Worm (Caenorhabditis elegans) whole organism, L1 larva: Measurements from ENCODE around the gene F37C12.18.

Experiments
- C04F5.9 ChIP-seq: sonication (generic microtip); optimal IDR thresholded peaks from 2 replicates; lab custom pipeline; 2016; ENCODE audit warnings: missing genetic modification characterization, missing compliant biosample characterization
- F16B12.6 ChIP-seq: fragments of 150-350 bp; optimal IDR thresholded peaks from 2 replicates; lab custom pipeline; 2014; ENCODE audit warnings: missing biosample characterization, missing genetic modification characterization
- blmp-1 ChIP-seq: fragments of 150-350 bp; optimal IDR thresholded peaks from 2 replicates; lab custom pipeline; 2014; ENCODE audit warnings: missing biosample characterization, missing genetic modification characterization
- ceh-82 ChIP-seq, 3 experiments: fragments of 150-350 bp in 1 of 3; sonication (generic microtip) in 2 of 3; optimal IDR thresholded peaks; 2 replicates each; lab custom pipeline; 2014 to 2017; ENCODE audit warnings: missing biosample characterization in 3 of 3, missing genetic modification characterization in 3 of 3
- ces-1 ChIP-seq: fragments of 150-350 bp; optimal IDR thresholded peaks from 2 replicates; lab custom pipeline; 2014; ENCODE audit warnings: missing biosample characterization, missing genetic modification reagents, missing genetic modification characterization
- dpl-1 ChIP-seq, 3 experiments: fragments of 150-350 bp in 2 of 3; sonication (generic microtip) in 1 of 3; optimal IDR thresholded peaks; 2 replicates each; lab custom pipeline; 2014 to 2017; ENCODE audit warnings: missing biosample characterization in 3 of 3, missing genetic modification characterization in 3 of 3, missing genetic modification reagents in 3 of 3
- efl-1 ChIP-seq, 4 experiments: fragments of 150-350 bp; optimal IDR thresholded peaks in 3 of 4; peaks in 1 of 4; 1 replicate in 1 of 4; 2 replicates in 3 of 4; lab custom pipeline; 2014; ENCODE audit warnings: missing biosample characterization in 2 of 4, missing genetic modification characterization in 2 of 4, missing genetic modification reagents in 2 of 4
- efl-3 ChIP-seq: fragments of 200-800 bp; sonication (Bioruptor generic); optimal IDR thresholded peaks from 2 replicates; lab custom pipeline; 2018; ENCODE audit warnings: mild to moderate bottlenecking, missing genetic modification characterization, missing compliant biosample characterization
- egl-27 ChIP-seq, 2 experiments: fragments of 150-350 bp in 1 of 2; sonication (generic microtip); optimal IDR thresholded peaks; 3 replicates each; lab custom pipeline; 2017 to 2018; ENCODE audit warnings: missing biosample characterization in 2 of 2, missing genetic modification characterization in 2 of 2, missing genetic modification reagents in 2 of 2
- elt-2 ChIP-seq: sonication (generic microtip); optimal IDR thresholded peaks from 2 replicates; lab custom pipeline; 2016; ENCODE audit warnings: missing genetic modification characterization, mild to moderate bottlenecking, inconsistent platforms, missing compliant biosample characterization, missing genetic modification reagents
- elt-3 ChIP-seq, 6 experiments: fragments of 150-350 bp in 1 of 6; sonication (generic microtip); optimal IDR thresholded peaks; 2 replicates each; lab custom pipeline; 2017 to 2018; ENCODE audit warnings: missing biosample characterization in 6 of 6, missing genetic modification characterization in 6 of 6, inconsistent platforms in 1 of 6
- fkh-4 ChIP-seq: sonication (generic microtip); optimal IDR thresholded peaks from 2 replicates; lab custom pipeline; 2016; ENCODE audit warnings: missing compliant biosample characterization, missing genetic modification characterization, borderline replicate concordance
- fkh-8 ChIP-seq: sonication (generic microtip); optimal IDR thresholded peaks from 2 replicates; lab custom pipeline; 2016; ENCODE audit warnings: mild to moderate bottlenecking, missing genetic modification characterization, missing compliant biosample characterization
- fos-1 ChIP-seq: fragments of 150-350 bp; optimal IDR thresholded peaks from 2 replicates; lab custom pipeline; 2014; ENCODE audit warnings: missing biosample characterization, missing genetic modification characterization
- hpl-2 ChIP-seq: fragments of 150-350 bp; optimal IDR thresholded peaks from 2 replicates; lab custom pipeline; 2014; ENCODE audit warnings: missing biosample characterization, missing genetic modification reagents, missing genetic modification characterization
- lin-14 ChIP-seq: fragments of 200-800 bp; sonication (Bioruptor generic); optimal IDR thresholded peaks from 2 replicates; lab custom pipeline; 2018; ENCODE audit warnings: mild to moderate bottlenecking, missing genetic modification characterization, moderate library complexity, missing compliant biosample characterization
- lin-15B ChIP-seq: fragments of 150-350 bp; sonication (generic microtip); optimal IDR thresholded peaks from 3 replicates; lab custom pipeline; 2014; ENCODE audit warnings: missing biosample characterization, missing genetic modification characterization
- lin-35 ChIP-seq, 2 experiments: fragments of 150-350 bp; optimal IDR thresholded peaks; 2 replicates each; lab custom pipeline; 2014; ENCODE audit warnings: missing biosample characterization in 2 of 2, missing genetic modification characterization in 2 of 2, missing genetic modification reagents in 2 of 2
- lir-3 ChIP-seq: sonication (generic microtip); optimal IDR thresholded peaks from 2 replicates; lab custom pipeline; 2016; ENCODE audit warnings: mild to moderate bottlenecking, missing genetic modification characterization, moderate library complexity, missing compliant biosample characterization; ENCODE audit not compliant: poor library complexity
- lsy-2 ChIP-seq, 2 experiments: fragments of 150-350 bp; optimal IDR thresholded peaks; 2 replicates each; lab custom pipeline; 2014; ENCODE audit warnings: missing biosample characterization in 2 of 2, missing genetic modification characterization in 2 of 2
- mdl-1 ChIP-seq, 2 experiments: fragments of 150-350 bp; optimal IDR thresholded peaks; 2 replicates each; lab custom pipeline; 2014 to 2017; ENCODE audit warnings: missing biosample characterization in 2 of 2, missing genetic modification characterization in 2 of 2, inconsistent platforms in 1 of 2
- mef-2 ChIP-seq: fragments of 150-350 bp; optimal IDR thresholded peaks from 2 replicates; lab custom pipeline; 2014; ENCODE audit warnings: missing biosample characterization, missing genetic modification characterization
- mep-1 ChIP-seq: fragments of 150-350 bp; optimal IDR thresholded peaks from 2 replicates; lab custom pipeline; 2014; ENCODE audit warnings: missing biosample characterization, missing genetic modification characterization
- nhr-20 ChIP-seq: sonication (generic microtip); optimal IDR thresholded peaks from 2 replicates; lab custom pipeline; 2016; ENCODE audit warnings: mild to moderate bottlenecking, missing genetic modification characterization, missing compliant biosample characterization
- nhr-237 ChIP-seq: fragments of 150-350 bp; optimal IDR thresholded peaks from 2 replicates; lab custom pipeline; 2014; ENCODE audit warnings: missing biosample characterization, missing genetic modification characterization
- nhr-47 ChIP-seq: sonication (generic microtip); optimal IDR thresholded peaks from 2 replicates; lab custom pipeline; 2016; ENCODE audit warnings: mild to moderate bottlenecking, missing genetic modification characterization, moderate library complexity, missing compliant biosample characterization
- nhr-71 ChIP-seq: sonication (generic microtip); optimal IDR thresholded peaks from 2 replicates; lab custom pipeline; 2016; ENCODE audit warnings: mild to moderate bottlenecking, missing genetic modification characterization, moderate library complexity, missing compliant biosample characterization
- nhr-77 ChIP-seq: fragments of 150-350 bp; optimal IDR thresholded peaks from 2 replicates; lab custom pipeline; 2014; ENCODE audit warnings: missing biosample characterization, missing genetic modification characterization
- nhr-84 ChIP-seq: sonication (generic microtip); optimal IDR thresholded peaks from 2 replicates; lab custom pipeline; 2017; ENCODE audit warnings: missing biosample characterization, missing genetic modification characterization
- nhr-85 ChIP-seq: sonication (generic microtip); peaks from one replicate; lab custom pipeline; 2016; ENCODE audit warnings: missing genetic modification characterization, inconsistent platforms, missing compliant biosample characterization
- pag-3 ChIP-seq: sonication (generic microtip); optimal IDR thresholded peaks from 2 replicates; lab custom pipeline; 2017; ENCODE audit warnings: missing genetic modification characterization, mild to moderate bottlenecking, missing compliant biosample characterization, antibody characterized with exemption, borderline replicate concordance; ENCODE audit not compliant: insufficient read depth
- pqm-1 ChIP-seq: sonication (generic microtip); optimal IDR thresholded peaks from 3 replicates; lab custom pipeline; 2017; ENCODE audit warnings: missing biosample characterization, missing genetic modification characterization
- rnt-1 ChIP-seq: sonication (generic microtip); optimal IDR thresholded peaks from 2 replicates; lab custom pipeline; 2016; ENCODE audit warnings: mild to moderate bottlenecking, missing genetic modification characterization, moderate library complexity, missing compliant biosample characterization
- skn-1 ChIP-seq: fragments of 150-350 bp; optimal IDR thresholded peaks from 2 replicates; lab custom pipeline; 2014; ENCODE audit warnings: missing biosample characterization, missing genetic modification characterization
- snpc-4 ChIP-seq: fragments of 150-350 bp; optimal IDR thresholded peaks from 2 replicates; lab custom pipeline; 2014; ENCODE audit warnings: missing biosample characterization, missing genetic modification characterization
- snu-23 ChIP-seq: sonication (generic microtip); optimal IDR thresholded peaks from 2 replicates; lab custom pipeline; 2016; ENCODE audit warnings: missing genetic modification characterization, missing compliant biosample characterization
- swsn-7 ChIP-seq: sonication (generic microtip); optimal IDR thresholded peaks from 2 replicates; lab custom pipeline; 2016; ENCODE audit warnings: missing genetic modification characterization, missing compliant biosample characterization
- tbx-2 ChIP-seq: sonication (generic microtip); optimal IDR thresholded peaks from 2 replicates; lab custom pipeline; 2016; ENCODE audit warnings: missing genetic modification characterization, missing compliant biosample characterization
- unc-130 ChIP-seq: fragments of 150-350 bp; optimal IDR thresholded peaks from 2 replicates; lab custom pipeline; 2017; ENCODE audit warnings: missing biosample characterization, missing genetic modification characterization, inconsistent platforms
- unc-62 ChIP-seq: fragments of 150-350 bp; optimal IDR thresholded peaks from 2 replicates; lab custom pipeline; 2014; ENCODE audit warnings: missing biosample characterization, missing genetic modification reagents, missing genetic modification characterization
- unc-86 ChIP-seq: sonication (generic microtip); optimal IDR thresholded peaks from 2 replicates; lab custom pipeline; 2016; ENCODE audit warnings: missing genetic modification characterization, missing compliant biosample characterization
- unc-98 ChIP-seq: fragments of 200-800 bp; sonication (Bioruptor generic); IDR thresholded peaks from 2 replicates; pipeline ENCODE4 v1.3.6; 2022; ENCODE audit warnings: missing genetic modification characterization, missing compliant biosample characterization
- xbp-1 ChIP-seq: sonication (generic microtip); optimal IDR thresholded peaks from 2 replicates; lab custom pipeline; 2016; ENCODE audit warnings: missing genetic modification characterization, missing compliant biosample characterization
- ztf-11 ChIP-seq, 2 experiments: sonication (generic microtip); optimal IDR thresholded peaks; 2 replicates each; lab custom pipeline; 2016 to 2017; ENCODE audit warnings: missing genetic modification characterization in 2 of 2, missing biosample characterization in 1 of 2, missing compliant biosample characterization in 1 of 2

The F37C12.18 gene

DNA sequence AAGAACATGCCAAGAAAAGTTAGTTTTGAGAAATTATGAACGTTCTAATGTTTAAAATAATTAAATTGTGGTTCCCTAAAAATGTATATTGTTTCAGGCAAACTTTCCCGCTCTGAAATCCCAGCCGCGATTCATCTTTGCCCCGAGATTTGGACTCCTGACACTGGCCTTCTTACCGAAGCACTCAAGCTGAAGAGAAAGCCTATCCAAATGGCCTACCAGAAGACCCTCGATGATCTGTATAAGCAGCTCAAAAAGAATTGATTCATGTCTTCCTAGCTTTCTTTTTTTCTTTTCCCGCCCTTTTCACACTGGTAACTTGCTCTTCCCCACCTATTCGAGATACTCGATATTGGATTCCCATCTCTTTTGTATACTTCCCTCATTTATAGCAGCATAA lies 25.1 kb downstream of the F37C12.18 start:
- TF ChIP-seq elt-2 (tag; lab: Kevin White, UChicago) (no peak), lin-15B (tag; lab: Kevin White, UChicago) (no peak), ztf-11 (tag; optimal IDR thresholded peaks at IDR 0.05; lab: Kevin White, UChicago) (no peak), pqm-1 (tag; lab: Kevin White, UChicago) (no peak), fkh-4 (tag; lab: Kevin White, UChicago) (no peak), fkh-8 (tag; lab: Kevin White, UChicago) (no peak), unc-62 (GFP tag; lab: Kevin White, UChicago) (no peak), dpl-1 (GFP tag; optimal IDR thresholded peaks at IDR 0.05; lab: Kevin White, UChicago) (no peak), unc-130 (no peak), fos-1 (tag; lab: Kevin White, UChicago) (no peak), C04F5.9 (tag; lab: Kevin White, UChicago) (no peak), pag-3 (tag; lab: Kevin White, UChicago) (no peak)

DNA sequence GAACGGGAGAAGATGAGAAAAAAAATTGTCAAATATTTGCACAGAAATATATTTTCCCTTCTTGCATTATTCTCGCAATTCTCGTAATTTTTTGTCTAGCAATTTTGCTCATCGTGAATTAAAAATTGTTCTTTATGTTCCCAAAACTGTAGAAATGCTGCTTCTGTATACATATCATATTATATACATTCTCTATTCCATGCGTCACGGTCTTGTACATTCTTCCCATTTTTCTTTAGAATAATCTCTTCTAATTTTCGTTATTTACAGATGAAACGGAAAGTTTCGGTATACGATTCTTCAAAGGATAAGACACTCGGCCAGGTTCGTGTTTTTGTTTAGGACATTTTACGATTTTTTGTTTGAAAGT lies 27.7 kb downstream of the F37C12.18 start, which contains the start of gene acs-4:
acs-4 (plus strand) TSS at position 271 of the 370 bp plus-strand sequence.
- no peak for TF ChIP-seq nhr-77 (tag; lab: Kevin White, UChicago)
- no peak for TF ChIP-seq nhr-84 (tag; lab: Kevin White, UChicago)
- no peak for TF ChIP-seq mef-2 (tag; lab: Kevin White, UChicago)
- peak; percentile 12 for TF ChIP-seq blmp-1 (tag; lab: Kevin White, UChicago)
- TF ChIP-seq, all 84 proteins: peak for 1

ce11 chrIII:7166664-7167567 lies 28.3 kb downstream of the F37C12.18 start:
- no peak for TF ChIP-seq C04F5.9 (tag; lab: Kevin White, UChicago)
- TF ChIP-seq lin-35 (GFP tag; optimal IDR thresholded peaks at IDR 0.05; lab: Kevin White, UChicago), result peak; percentile 10 to 61
- peak; percentile 24 for TF ChIP-seq xbp-1
- TF ChIP-seq blmp-1 (tag; lab: Kevin White, UChicago), result no peak
- peak; percentile 12 for TF ChIP-seq elt-2 (tag; lab: Kevin White, UChicago)
- TF ChIP-seq nhr-237 (tag; lab: Kevin White, UChicago), result peak; percentile 8
- peak; percentile 80 for TF ChIP-seq fkh-8 (tag; lab: Kevin White, UChicago)
- TF ChIP-seq dpl-1 (GFP tag; optimal IDR thresholded peaks at IDR 0.05; lab: Kevin White, UChicago), result peak in 2 of 3 experiments; percentile 16 to 49
- TF ChIP-seq skn-1 (tag; lab: Kevin White, UChicago), result peak; percentile 51
- peak; percentile 36 for TF ChIP-seq tbx-2 (tag; lab: Kevin White, UChicago)
- TF ChIP-seq nhr-71 (tag; lab: Kevin White, UChicago), result peak; percentile 65
- TF ChIP-seq unc-98, result no peak
- peak; percentile 95 for TF ChIP-seq lin-14 (GFP tag; lab: Kevin White, UChicago)
- TF ChIP-seq F16B12.6 (tag; lab: Kevin White, UChicago), result peak; percentile 23
- peak; percentile 32 for TF ChIP-seq swsn-7 (tag; lab: Kevin White, UChicago)
- TF ChIP-seq nhr-20 (tag; lab: Kevin White, UChicago), result no peak
- no peak for TF ChIP-seq lir-3 (tag; lab: Kevin White, UChicago)
- TF ChIP-seq efl-3 (GFP tag; lab: Kevin White, UChicago), result no peak
- peak; percentile 40 to 51 (median 47) for TF ChIP-seq ceh-82 (tag; optimal IDR thresholded peaks at IDR 0.05; lab: Kevin White, UChicago)
- peak; percentile 82 for TF ChIP-seq mep-1 (tag; lab: Kevin White, UChicago)
- TF ChIP-seq nhr-77 (tag; lab: Kevin White, UChicago), result peak; percentile 45
- peak; percentile 44 for TF ChIP-seq nhr-47
- peak in 1 of 2 experiments; percentile 46 for TF ChIP-seq egl-27 (tag; optimal IDR thresholded peaks at IDR 0.05; lab: Kevin White, UChicago)
- TF ChIP-seq rnt-1 (tag; lab: Kevin White, UChicago), result peak; percentile 30
- TF ChIP-seq mdl-1 (tag; optimal IDR thresholded peaks at IDR 0.05; lab: Kevin White, UChicago), result peak in 1 of 2 experiments; percentile 40
- peak; percentile 12 to 63 for TF ChIP-seq lsy-2 (tag; optimal IDR thresholded peaks at IDR 0.05; lab: Kevin White, UChicago)
- peak; percentile 61 for TF ChIP-seq efl-1 (optimal IDR thresholded peaks at IDR 0.05; lab: Kevin White, UChicago)
- peak in 1 of 2 experiments; percentile 38 for TF ChIP-seq efl-1 (GFP tag; optimal IDR thresholded peaks at IDR 0.05 in 1 of 2; lab: Kevin White, UChicago)
- peak; percentile 14 for TF ChIP-seq unc-86
- TF ChIP-seq hpl-2 (GFP tag; lab: Kevin White, UChicago), result no peak
- TF ChIP-seq elt-3 (tag; optimal IDR thresholded peaks at IDR 0.05; lab: Kevin White, UChicago), result peak in 1 of 6 experiments; percentile 14
- no peak for TF ChIP-seq ces-1
- peak; percentile 14 for TF ChIP-seq snpc-4 (tag; lab: Kevin White, UChicago)
- peak; percentile 51 for TF ChIP-seq snu-23 (GFP tag; lab: Kevin White, UChicago)
- peak; percentile 30 for TF ChIP-seq nhr-85 (tag; lab: Kevin White, UChicago)
